Fruit fly (Drosophila melanogaster) whole organism: ENCODE results near the gene BthD.

ENCODE experiments used
- CG8478 ChIP-seq: fragments of >200 bp; optimal IDR thresholded peaks from 2 replicates; lab custom pipeline; 2018; ENCODE audit warnings: inconsistent platforms
- Dll ChIP-seq: fragments of >200 bp; optimal IDR thresholded peaks from 2 replicates; lab custom pipeline; 2017
- EcR ChIP-seq, 2 experiments: fragments of >200 bp; optimal IDR thresholded peaks; 2 replicates each; lab custom pipeline; 2017; ENCODE audit warnings: missing biosample characterization in 2 of 2, missing genetic modification characterization in 2 of 2, missing genetic modification reagents in 2 of 2
- pan ChIP-seq: fragments of >200 bp; optimal IDR thresholded peaks from 2 replicates; lab custom pipeline; 2017
- psq ChIP-seq: fragments of >200 bp; optimal IDR thresholded peaks from 2 replicates; lab custom pipeline; 2017
- usp ChIP-seq: fragments of >200 bp; optimal IDR thresholded peaks from 2 replicates; lab custom pipeline; 2017; ENCODE audit warnings: missing biosample characterization, missing genetic modification characterization, mixed read lengths

Gene BthD

dm6 chrX:13627855-13628254 lies 15.9 kb downstream of the BthD start:
- no peak for TF ChIP-seq EcR (GFP tag; optimal IDR thresholded peaks at IDR 0.05; lab: Kevin White, UChicago)
- TF ChIP-seq Dll (lab: Kevin White, UChicago) = no peak
- no peak for TF ChIP-seq pan
- TF ChIP-seq psq = no peak
- no peak for TF ChIP-seq CG8478 (lab: Kevin White, UChicago)

DNA sequence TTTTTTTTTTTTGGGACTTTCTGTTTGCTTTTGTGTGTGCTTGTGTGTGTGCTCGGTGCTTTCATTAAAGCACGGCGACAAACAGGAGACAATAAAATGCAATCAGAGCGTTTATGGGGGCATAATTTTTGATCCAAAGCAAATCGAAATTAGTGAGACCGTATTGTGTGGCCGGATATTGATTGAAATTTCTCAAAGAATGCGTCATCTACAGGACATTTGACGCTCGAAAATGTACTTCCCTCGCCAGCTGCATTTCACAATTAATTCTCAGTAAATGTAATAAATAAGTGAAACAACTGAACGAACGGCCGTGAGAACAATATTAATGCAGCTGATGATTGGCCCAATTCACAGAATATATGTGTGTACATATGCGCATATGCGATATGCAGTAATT lies 17.5 kb downstream of the BthD start:
- TF ChIP-seq EcR (GFP tag; optimal IDR thresholded peaks at IDR 0.05; lab: Kevin White, UChicago) = no peak
- no peak for TF ChIP-seq usp (GFP tag; lab: Kevin White, UChicago)
- no peak for TF ChIP-seq CG8478 (lab: Kevin White, UChicago)
- no peak for TF ChIP-seq Dll (lab: Kevin White, UChicago)
- TF ChIP-seq psq = no peak
- no peak for TF ChIP-seq pan

DNA sequence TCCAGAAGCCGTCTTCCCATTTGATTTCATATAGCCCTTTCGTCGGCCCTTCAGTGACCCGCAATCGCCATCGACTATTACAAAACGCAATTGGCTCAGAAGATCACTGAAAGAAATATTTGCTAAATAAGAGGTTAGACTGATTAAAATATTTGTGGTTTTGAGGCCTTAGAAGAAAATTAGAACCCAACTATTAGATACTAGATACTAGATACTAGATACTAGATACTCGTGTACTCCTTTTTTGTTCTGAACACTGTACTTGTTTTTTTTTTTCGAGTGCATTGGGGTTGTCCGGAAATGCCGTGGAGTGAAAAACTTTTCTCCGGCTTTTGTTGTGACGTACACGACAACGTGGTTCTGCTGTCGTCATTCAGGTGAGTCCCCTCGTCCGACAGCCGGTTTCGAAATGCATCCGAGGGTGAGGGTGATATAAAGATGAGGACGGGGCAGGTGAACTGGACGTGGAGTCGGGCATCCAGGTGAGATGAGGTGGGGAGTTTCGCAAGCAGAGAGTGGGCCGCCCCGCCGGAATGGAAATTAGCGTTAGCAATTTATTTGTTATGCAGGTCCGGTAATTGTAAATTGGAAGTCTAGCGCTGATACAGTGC lies 18.5 kb downstream of the BthD start:
- TF ChIP-seq EcR (GFP tag; optimal IDR thresholded peaks at IDR 0.05; lab: Kevin White, UChicago) = no peak
- no peak for TF ChIP-seq psq
- TF ChIP-seq CG8478 (lab: Kevin White, UChicago) = no peak
- no peak for TF ChIP-seq usp (GFP tag; lab: Kevin White, UChicago)
- TF ChIP-seq pan = no peak
- no peak for TF ChIP-seq Dll (lab: Kevin White, UChicago)

DNA sequence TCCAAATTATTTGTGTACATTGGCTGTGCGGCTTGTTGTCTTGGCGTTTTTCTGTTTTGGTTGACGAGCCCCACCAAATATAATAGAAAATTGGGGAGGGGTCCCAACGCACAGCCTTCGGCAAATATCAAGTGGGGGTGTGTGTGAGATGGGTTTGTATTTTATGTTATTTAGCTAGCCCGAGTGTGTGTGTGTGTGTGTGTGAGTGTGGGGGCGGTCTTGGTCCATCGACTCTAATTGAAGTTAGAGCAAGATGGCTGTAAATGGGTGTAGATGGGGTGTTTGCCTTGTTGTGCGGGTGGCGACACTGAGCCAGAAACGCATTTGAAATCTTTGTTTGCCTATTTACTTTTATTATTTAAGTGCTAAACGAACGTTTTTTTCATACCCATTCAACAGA lies 20.7 kb downstream of the BthD start:
- no peak for TF ChIP-seq psq
- TF ChIP-seq Dll (lab: Kevin White, UChicago) = no peak
- TF ChIP-seq EcR (GFP tag; optimal IDR thresholded peaks at IDR 0.05; lab: Kevin White, UChicago) = no peak

DNA sequence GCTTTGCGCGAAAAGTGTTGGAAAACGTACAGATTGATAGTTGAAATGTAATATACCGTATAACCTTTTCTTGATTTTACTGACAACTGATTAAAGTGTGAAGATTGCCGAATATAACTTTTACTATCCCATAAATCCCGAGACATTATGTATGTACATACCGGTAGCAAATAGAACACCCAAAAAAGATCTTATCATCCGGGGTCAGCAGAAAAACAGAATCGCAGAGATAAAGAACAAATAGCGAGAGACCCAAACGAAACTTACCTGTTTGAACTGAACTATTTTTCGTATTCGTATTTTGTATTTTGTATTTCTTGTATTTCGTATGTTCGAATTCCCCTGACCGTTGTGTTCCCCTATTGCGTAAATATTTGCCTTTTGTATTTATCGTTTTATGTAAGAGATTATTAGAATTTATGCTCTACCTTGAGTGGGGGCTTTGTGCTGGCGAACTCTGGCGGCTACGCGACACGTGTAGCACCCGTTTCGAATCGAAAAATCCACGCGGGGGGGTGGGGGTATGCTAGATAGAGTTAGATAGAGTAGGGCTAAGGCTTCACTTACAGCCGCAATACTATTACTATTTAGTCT lies 21.5 kb downstream of the BthD start:
- TF ChIP-seq EcR (GFP tag; optimal IDR thresholded peaks at IDR 0.05; lab: Kevin White, UChicago) (no peak), psq (no peak), usp (GFP tag; lab: Kevin White, UChicago) (no peak), pan (no peak), Dll (lab: Kevin White, UChicago) (no peak)

DNA sequence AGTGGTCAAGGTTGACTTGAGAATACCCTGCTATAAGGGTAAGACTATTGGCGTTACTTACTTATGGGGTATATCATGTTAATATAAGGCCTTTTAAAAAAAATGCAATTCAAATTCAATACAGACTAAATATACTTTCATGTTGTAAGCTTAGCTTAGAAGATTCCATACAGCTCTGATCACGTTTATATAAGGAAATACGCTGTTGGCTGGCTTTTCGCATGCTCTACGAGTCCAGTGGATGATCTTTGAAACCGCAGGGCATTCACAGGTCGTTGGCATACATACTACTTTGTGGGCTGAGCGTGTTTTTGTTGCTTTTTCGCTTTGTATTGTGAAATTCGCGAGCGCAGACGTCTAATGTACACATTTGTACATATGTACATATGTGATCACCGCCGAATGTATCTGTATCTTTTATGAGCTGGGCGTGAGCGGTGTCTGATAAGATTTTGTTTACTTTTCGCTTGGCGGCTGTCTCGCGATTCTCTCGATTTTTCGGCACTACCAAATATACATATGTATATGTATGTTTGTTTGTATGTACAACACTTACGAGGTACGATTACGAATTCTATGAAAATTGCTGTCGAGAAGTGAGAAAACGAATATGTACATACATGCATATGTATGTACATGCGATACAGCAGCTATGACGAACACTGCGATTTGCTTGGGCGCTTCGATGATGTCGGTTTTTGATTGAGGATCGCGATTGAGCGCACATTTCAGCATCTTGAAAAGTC lies 22.5 kb downstream of the BthD start:
- no peak for TF ChIP-seq EcR (GFP tag; optimal IDR thresholded peaks at IDR 0.05; lab: Kevin White, UChicago)
- no peak for TF ChIP-seq psq
- TF ChIP-seq CG8478 (lab: Kevin White, UChicago) = no peak
- no peak for TF ChIP-seq Dll (lab: Kevin White, UChicago)
- no peak for TF ChIP-seq pan
- no peak for TF ChIP-seq usp (GFP tag; lab: Kevin White, UChicago)

dm6 chrX:13635000-13635368 lies 23.1 kb downstream of the BthD start:
- TF ChIP-seq usp (GFP tag; lab: Kevin White, UChicago) = no peak
- TF ChIP-seq pan = no peak
- TF ChIP-seq CG8478 (lab: Kevin White, UChicago) = no peak

- TF ChIP-seq pan (no peak), psq (no peak), Dll (lab: Kevin White, UChicago) (no peak), usp (GFP tag; lab: Kevin White, UChicago) (no peak), CG8478 (lab: Kevin White, UChicago) (no peak), EcR (GFP tag; optimal IDR thresholded peaks at IDR 0.05; lab: Kevin White, UChicago) (no peak)
Measured at dm6 chrX:13636810-13637209, 24.9 kb downstream of the BthD start.

DNA sequence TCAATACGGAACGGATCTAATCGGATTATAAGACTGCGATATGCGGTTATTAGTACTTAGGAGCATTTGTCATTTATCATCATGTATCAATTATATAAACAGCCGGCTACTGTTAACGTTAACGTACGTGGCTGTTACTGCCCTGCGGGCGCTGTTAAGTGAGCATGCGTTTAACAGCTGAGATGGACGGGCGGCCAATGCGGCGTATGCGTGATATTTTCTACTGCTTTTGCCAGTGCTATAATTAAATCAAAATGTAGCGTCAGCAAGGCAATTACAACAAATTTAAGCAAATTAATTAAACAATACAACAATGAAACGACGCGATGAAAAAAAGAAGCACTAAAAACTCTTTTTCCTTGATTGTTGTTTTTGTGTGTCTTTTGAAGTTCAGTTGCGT lies 25.7 kb downstream of the BthD start:
- no peak for TF ChIP-seq usp (GFP tag; lab: Kevin White, UChicago)
- no peak for TF ChIP-seq pan
- no peak for TF ChIP-seq EcR (GFP tag; optimal IDR thresholded peaks at IDR 0.05; lab: Kevin White, UChicago)
- no peak for TF ChIP-seq psq
- TF ChIP-seq Dll (lab: Kevin White, UChicago) = no peak
- TF ChIP-seq CG8478 (lab: Kevin White, UChicago) = no peak

dm6 chrX:13639998-13640691 lies 28.2 kb downstream of the BthD start:
- TF ChIP-seq Dll (lab: Kevin White, UChicago) = no peak
- TF ChIP-seq EcR (GFP tag; optimal IDR thresholded peaks at IDR 0.05; lab: Kevin White, UChicago) = no peak
- no peak for TF ChIP-seq usp (GFP tag; lab: Kevin White, UChicago)

- no peak for TF ChIP-seq pan
- no peak for TF ChIP-seq EcR (GFP tag; optimal IDR thresholded peaks at IDR 0.05; lab: Kevin White, UChicago)
- TF ChIP-seq Dll (lab: Kevin White, UChicago) = no peak
- TF ChIP-seq psq = no peak
- TF ChIP-seq usp (GFP tag; lab: Kevin White, UChicago) = no peak
- TF ChIP-seq CG8478 (lab: Kevin White, UChicago) = no peak
Measured at dm6 chrX:13640692-13641011, 28.7 kb downstream of the BthD start.
